Worm (Caenorhabditis elegans): ENCODE measurements around the gene col-162.

- TF ChIP-seq nhr-25 (tag; optimal IDR thresholded peaks at IDR 0.05) (no peak), skn-1 (tag; optimal IDR thresholded peaks at IDR 0.05) (no peak), lin-39 (tag; optimal IDR thresholded peaks at IDR 0.05) (no peak), R02D3.7 (tag; optimal IDR thresholded peaks at IDR 0.05) (no peak), nhr-77 (tag; optimal IDR thresholded peaks at IDR 0.05) (no peak), elt-1 (tag; optimal IDR thresholded peaks at IDR 0.05) (no peak), unc-62 (GFP tag; optimal IDR thresholded peaks at IDR 0.05) (no peak), snpc-4 (tag; optimal IDR thresholded peaks at IDR 0.05) (no peak), elt-3 (tag; optimal IDR thresholded peaks at IDR 0.05) (no peak), fos-1 (tag; optimal IDR thresholded peaks at IDR 0.05) (no peak), dmd-4 (tag; optimal IDR thresholded peaks at IDR 0.05) (no peak)
Observed at ce11 chrV:13406032-13406431, 35.7 kb upstream of the col-162 start, which contains the start of gene cutl-1.

Data from whole organism, L2 larva.